Worm (Caenorhabditis elegans) whole organism, L1 larva: ENCODE results near the gene irld-61.

Source experiments
- blmp-1 ChIP-seq: fragments of 150-350 bp; optimal IDR thresholded peaks from 2 replicates; lab custom pipeline; 2014; ENCODE audit warnings: missing biosample characterization, missing genetic modification characterization
- elt-3 ChIP-seq, 6 experiments: fragments of 150-350 bp in 1 of 6; sonication (generic microtip); optimal IDR thresholded peaks; 2 replicates each; lab custom pipeline; 2017 to 2018; ENCODE audit warnings: missing biosample characterization in 6 of 6, missing genetic modification characterization in 6 of 6, inconsistent platforms in 1 of 6
- fos-1 ChIP-seq: fragments of 150-350 bp; optimal IDR thresholded peaks from 2 replicates; lab custom pipeline; 2014; ENCODE audit warnings: missing biosample characterization, missing genetic modification characterization
- nhr-12 ChIP-seq: sonication (generic microtip); optimal IDR thresholded peaks from 2 replicates; lab custom pipeline; 2017; ENCODE audit warnings: missing biosample characterization, missing genetic modification characterization
- nhr-20 ChIP-seq: sonication (generic microtip); optimal IDR thresholded peaks from 2 replicates; lab custom pipeline; 2016; ENCODE audit warnings: mild to moderate bottlenecking, missing genetic modification characterization, missing compliant biosample characterization
- nhr-237 ChIP-seq: fragments of 150-350 bp; optimal IDR thresholded peaks from 2 replicates; lab custom pipeline; 2014; ENCODE audit warnings: missing biosample characterization, missing genetic modification characterization
- nhr-28 ChIP-seq: fragments of 150-350 bp; optimal IDR thresholded peaks from 2 replicates; lab custom pipeline; 2014; ENCODE audit warnings: missing biosample characterization, missing genetic modification characterization
- pqm-1 ChIP-seq: sonication (generic microtip); optimal IDR thresholded peaks from 3 replicates; lab custom pipeline; 2017; ENCODE audit warnings: missing biosample characterization, missing genetic modification characterization
- skn-1 ChIP-seq: fragments of 150-350 bp; optimal IDR thresholded peaks from 2 replicates; lab custom pipeline; 2014; ENCODE audit warnings: missing biosample characterization, missing genetic modification characterization
- snpc-4 ChIP-seq: fragments of 150-350 bp; optimal IDR thresholded peaks from 2 replicates; lab custom pipeline; 2014; ENCODE audit warnings: missing biosample characterization, missing genetic modification characterization
- sup-37 ChIP-seq: fragments of 200-800 bp; sonication (Bioruptor generic); optimal IDR thresholded peaks from 2 replicates; lab custom pipeline; 2018; ENCODE audit warnings: mild to moderate bottlenecking, missing genetic modification characterization, missing compliant biosample characterization

DNA sequence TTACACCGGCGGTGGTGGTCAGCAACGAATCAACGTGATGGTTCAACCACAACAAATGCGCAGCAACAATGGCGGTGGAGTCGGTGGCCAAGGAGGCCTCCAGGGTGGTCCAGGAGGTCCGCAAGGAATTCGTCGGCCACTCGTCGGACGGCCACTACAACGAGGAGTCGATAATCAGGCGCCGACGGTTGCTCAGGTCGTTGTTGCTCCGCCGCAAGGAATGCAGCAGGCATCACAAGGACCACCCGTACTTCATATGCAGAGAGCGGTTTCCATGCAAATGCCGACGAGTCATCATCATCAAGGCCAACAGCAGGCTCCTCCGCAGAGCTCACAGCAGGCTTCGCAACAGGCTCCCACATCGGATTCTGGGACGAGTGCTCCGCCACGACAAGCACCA is 20.8 kb upstream of the irld-61 start:
- TF ChIP-seq nhr-20 (tag; lab: Kevin White, UChicago) (no peak), skn-1 (tag; lab: Kevin White, UChicago) (no peak), nhr-12 (tag; lab: Kevin White, UChicago) (no peak), pqm-1 (tag; lab: Kevin White, UChicago) (no peak), fos-1 (tag; lab: Kevin White, UChicago) (no peak), nhr-237 (tag; lab: Kevin White, UChicago) (no peak), elt-3 (tag; optimal IDR thresholded peaks at IDR 0.05; lab: Kevin White, UChicago) (no peak), nhr-28 (tag; lab: Kevin White, UChicago) (no peak), sup-37 (GFP tag; lab: Kevin White, UChicago) (no peak), blmp-1 (no peak), snpc-4 (tag; lab: Kevin White, UChicago) (no peak)
